Fruit fly (Drosophila melanogaster) whole organism, pupa: Measurements from ENCODE around the gene Sps2.

ENCODE experiments used
- CG12605 ChIP-seq: fragments of 200-800 bp; sonication (Bioruptor generic); IDR thresholded peaks from 2 replicates; pipeline ENCODE4 v1.3.6; 2022; ENCODE audit warnings: missing biosample characterization, missing genetic modification characterization
- CG13204 ChIP-seq: fragments of 200-800 bp; sonication (Bioruptor generic); optimal IDR thresholded peaks from 2 replicates; lab custom pipeline; 2018; ENCODE audit warnings: missing biosample characterization, mild to moderate bottlenecking, missing genetic modification characterization, moderate library complexity
- CG15710 ChIP-seq: fragments of 200-800 bp; sonication (Bioruptor generic); optimal IDR thresholded peaks from 2 replicates; lab custom pipeline; 2018; ENCODE audit warnings: missing biosample characterization, mild to moderate bottlenecking, missing genetic modification characterization, moderate library complexity
- CG34367 ChIP-seq: fragments of 200-800 bp; sonication (Bioruptor generic); optimal IDR thresholded peaks from 2 replicates; lab custom pipeline; 2018; ENCODE audit warnings: missing biosample characterization, mild to moderate bottlenecking, missing genetic modification characterization
- CG4496 ChIP-seq: fragments of 200-800 bp; sonication (Bioruptor generic); IDR thresholded peaks from 3 replicates; pipeline ENCODE4 v1.3.6; 2022; ENCODE audit warnings: missing biosample characterization, missing genetic modification characterization
- CG9948 ChIP-seq: fragments of 200-800 bp; sonication (Bioruptor generic); optimal IDR thresholded peaks from 2 replicates; lab custom pipeline; 2018; ENCODE audit warnings: missing biosample characterization, mild to moderate bottlenecking, missing genetic modification characterization, moderate library complexity
- D1 ChIP-seq: fragments of 200-800 bp; sonication (Bioruptor generic); optimal IDR thresholded peaks from 2 replicates; lab custom pipeline; 2018; ENCODE audit warnings: missing biosample characterization, mild to moderate bottlenecking, missing genetic modification characterization, moderate library complexity
- EcR ChIP-seq: fragments of 200-800 bp; sonication (Bioruptor generic); optimal IDR thresholded peaks from 3 replicates; lab custom pipeline; 2019; ENCODE audit warnings: missing biosample characterization, missing genetic modification characterization, mild to moderate bottlenecking, moderate library complexity, missing genetic modification reagents
- Snoo ChIP-seq: fragments of 200-800 bp; sonication (Bioruptor generic); optimal IDR thresholded peaks from 3 replicates; lab custom pipeline; 2017; ENCODE audit warnings: missing biosample characterization, mild to moderate bottlenecking, missing genetic modification characterization, inconsistent platforms
- gl ChIP-seq: fragments of 200-800 bp; sonication (Bioruptor generic); optimal IDR thresholded peaks from 2 replicates; lab custom pipeline; 2018; ENCODE audit warnings: missing biosample characterization, mild to moderate bottlenecking, missing genetic modification characterization

DNA sequence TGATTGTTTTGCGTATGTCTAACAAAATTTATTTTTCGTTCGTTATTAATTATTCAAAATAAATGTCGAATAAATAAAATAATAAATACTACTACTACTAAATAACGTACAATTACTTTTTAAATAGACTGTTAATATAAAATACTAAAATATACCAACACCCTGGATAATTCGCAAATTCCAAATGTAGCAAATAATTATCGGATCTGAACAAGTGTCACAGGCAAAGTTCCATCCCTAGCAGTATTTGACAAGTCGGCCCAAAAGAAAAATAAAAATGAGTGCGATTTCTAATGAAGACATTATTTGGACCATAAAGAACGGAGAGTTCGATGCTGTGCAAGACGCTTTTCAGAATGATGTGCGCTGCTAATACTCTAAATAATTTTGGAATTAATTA lies 989 bp upstream of the Sps2 start, which contains the start of gene CG31715:
- TF ChIP-seq Snoo, result peak; percentile 13
- no peak for TF ChIP-seq EcR (GFP tag; lab: Kevin White, UChicago)
- no peak for TF ChIP-seq gl
- TF ChIP-seq CG15710 (tag; lab: Kevin White, UChicago), result peak; percentile 6
- TF ChIP-seq CG13204, result no peak
- no peak for TF ChIP-seq CG12605 (GFP tag; lab: Robert Waterston, UW)
- TF ChIP-seq CG9948, result peak; percentile 4
- no peak for TF ChIP-seq D1
- TF ChIP-seq CG34367, result no peak
- no peak for TF ChIP-seq CG4496 (GFP tag; lab: Robert Waterston, UW)
